Worm (Caenorhabditis elegans) whole organism, early embryonic: Measurements from ENCODE around the gene M195.2.

Experiments
- ama-1 ChIP-seq: fragments of 150-350 bp; optimal IDR thresholded peaks from 2 replicates; lab custom pipeline; 2014
- ceh-13 ChIP-seq: fragments of 200-800 bp; sonication (Bioruptor generic); optimal IDR thresholded peaks from 2 replicates; lab custom pipeline; 2018; ENCODE audit warnings: mild to moderate bottlenecking, missing genetic modification characterization, missing compliant biosample characterization
- flt-1 ChIP-seq: fragments of 200-800 bp; sonication (Bioruptor generic); IDR thresholded peaks from 2 replicates; pipeline ENCODE4 v1.3.6; 2022; ENCODE audit warnings: missing genetic modification characterization, missing compliant biosample characterization
- hmg-4 ChIP-seq: fragments of 200-800 bp; sonication (Bioruptor generic); optimal IDR thresholded peaks from 2 replicates; lab custom pipeline; 2018; ENCODE audit warnings: mild to moderate bottlenecking, missing genetic modification characterization, missing compliant biosample characterization
- hnd-1 ChIP-seq: sonication (generic microtip); optimal IDR thresholded peaks from 2 replicates; lab custom pipeline; 2016; ENCODE audit warnings: missing genetic modification characterization, missing compliant biosample characterization
- scrt-1 ChIP-seq: fragments of 200-800 bp; sonication (Bioruptor generic); IDR thresholded peaks from 2 replicates; pipeline ENCODE4 v1.3.6; 2022; ENCODE audit warnings: missing genetic modification characterization, missing compliant biosample characterization
- tra-4 ChIP-seq: sonication (generic microtip); optimal IDR thresholded peaks from 2 replicates; lab custom pipeline; 2017; ENCODE audit warnings: missing genetic modification characterization, missing compliant biosample characterization

DNA sequence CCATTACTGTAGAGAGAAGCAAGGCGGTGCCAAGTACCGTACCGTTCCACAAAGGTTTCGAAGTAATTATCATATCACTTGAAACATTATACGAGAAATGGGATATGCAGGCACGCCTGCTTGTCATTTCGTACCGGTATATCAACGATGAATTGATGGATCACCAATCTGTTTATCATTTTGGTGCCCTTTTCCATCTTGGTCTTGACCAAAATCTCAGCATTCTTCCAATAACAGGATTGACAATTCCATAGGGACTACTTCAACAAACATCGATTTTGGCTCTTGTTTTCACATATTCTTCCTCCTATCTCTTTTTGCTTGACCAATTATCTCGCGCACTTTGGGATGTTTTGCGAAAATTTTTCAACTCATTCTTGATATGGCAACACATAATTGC is 21.4 kb upstream of the M195.2 start:
- no peak for TF ChIP-seq ama-1
- no peak for TF ChIP-seq tra-4
- no peak for TF ChIP-seq hnd-1 (tag; lab: Kevin White, UChicago)
- TF ChIP-seq scrt-1 (GFP tag; lab: Robert Waterston, UW), result no peak
- no peak for TF ChIP-seq flt-1
- no peak for TF ChIP-seq ceh-13
- TF ChIP-seq hmg-4, result no peak
